Worm (Caenorhabditis elegans): ENCODE results near the gene C28H8.8.

Gene C28H8.8

DNA sequence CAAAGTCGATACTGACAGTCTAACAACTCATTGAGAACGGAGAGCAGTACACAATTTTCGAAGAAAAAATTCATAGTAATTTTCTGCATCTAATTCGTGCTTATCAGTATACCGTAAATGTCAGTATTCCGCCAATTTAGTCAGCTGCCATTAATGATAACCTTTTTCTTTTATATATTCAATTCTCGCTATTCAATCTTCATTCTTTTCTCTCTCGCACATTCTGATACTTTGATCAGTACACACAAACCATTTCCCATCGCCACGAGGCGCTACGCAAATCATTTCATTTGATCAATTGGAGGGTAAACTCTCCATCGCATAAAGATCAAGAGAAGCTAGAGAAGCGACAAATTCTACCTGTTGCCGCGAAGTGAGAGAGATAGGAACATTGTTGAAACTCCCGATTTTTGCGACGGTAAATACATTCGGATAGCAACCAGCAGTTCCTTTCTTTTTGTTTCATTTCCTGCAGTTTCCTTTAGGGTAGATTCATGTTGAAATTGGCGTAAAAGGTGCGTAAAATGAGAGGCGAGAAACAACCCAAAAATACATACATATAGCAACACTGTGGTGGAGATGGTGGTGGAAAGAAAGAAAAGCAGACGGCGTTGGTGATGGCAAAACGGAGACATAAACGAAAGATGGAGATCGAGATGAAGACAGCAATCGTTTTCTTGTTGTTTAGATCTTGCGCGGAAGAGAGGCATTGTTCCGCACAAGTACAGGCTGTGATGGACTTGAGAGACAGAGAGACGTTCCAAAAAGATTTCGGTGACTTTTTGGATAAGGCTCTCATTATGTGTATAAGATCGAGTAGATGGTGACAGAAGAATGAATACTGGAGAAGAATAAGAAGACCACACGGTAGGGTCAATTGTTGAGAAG, 50.2 kb downstream of the C28H8.8 start (continued):
- no peak for TF ChIP-seq lir-3 (tag; optimal IDR thresholded peaks at IDR 0.05)
- TF ChIP-seq daf-16 (GFP tag; optimal IDR thresholded peaks at IDR 0.05): peak in 1 of 2 experiments; percentile 60
- TF ChIP-seq daf-16 (tag; optimal IDR thresholded peaks at IDR 0.05): peak; percentile 82
- no peak for TF ChIP-seq madf-9 (GFP tag; conservative IDR thresholded peaks at IDR 0.05)
- peak; percentile 95 for TF ChIP-seq dmd-6 (GFP tag; IDR thresholded peaks at IDR 0.05)
- TF ChIP-seq snpc-1.2 (GFP tag; IDR thresholded peaks at IDR 0.05): no peak
- no peak for TF ChIP-seq snpc-4 (tag; optimal IDR thresholded peaks at IDR 0.05)
- TF ChIP-seq Y75B8A.6 (GFP tag; IDR thresholded peaks at IDR 0.05): no peak
- no peak for TF ChIP-seq ces-1 (GFP tag; optimal IDR thresholded peaks at IDR 0.05)
- TF ChIP-seq nhr-102 (tag; optimal IDR thresholded peaks at IDR 0.05): peak; percentile 6
- no peak for TF ChIP-seq daf-8 (GFP tag; IDR thresholded peaks at IDR 0.05)
- TF ChIP-seq ZK337.2 (GFP tag; IDR thresholded peaks at IDR 0.05): no peak
- TF ChIP-seq sdz-12 (GFP tag; optimal IDR thresholded peaks at IDR 0.05): no peak
- no peak for TF ChIP-seq lin-13 (GFP tag; optimal IDR thresholded peaks at IDR 0.05)
- TF ChIP-seq ceh-28 (tag; optimal IDR thresholded peaks at IDR 0.05): no peak
- no peak for TF ChIP-seq daf-19 (GFP tag; conservative IDR thresholded peaks at IDR 0.05)
- TF ChIP-seq nhr-10 (tag; optimal IDR thresholded peaks at IDR 0.05): peak; percentile 52
- no peak for TF ChIP-seq saeg-2 (GFP tag; IDR thresholded peaks at IDR 0.05)
- TF ChIP-seq nhr-11 (tag; optimal IDR thresholded peaks at IDR 0.05): no peak
- peak; percentile 55 to 58 for TF ChIP-seq lsy-2 (tag; optimal IDR thresholded peaks at IDR 0.05)
- no peak for TF ChIP-seq aly-2 (tag; optimal IDR thresholded peaks at IDR 0.05)
- TF ChIP-seq arid-1 (GFP tag; conservative IDR thresholded peaks at IDR 0.05): no peak
- TF ChIP-seq attf-4 (tag; optimal IDR thresholded peaks at IDR 0.05): no peak
- no peak for TF ChIP-seq dpl-1 (GFP tag; optimal IDR thresholded peaks at IDR 0.05)
- no peak for TF ChIP-seq zfp-2 (tag; optimal IDR thresholded peaks at IDR 0.05)
- peak; percentile 49 to 82 for TF ChIP-seq unc-62 (GFP tag; optimal IDR thresholded peaks at IDR 0.05 in 1 of 2)
- no peak for TF ChIP-seq unc-62 (tag; optimal IDR thresholded peaks at IDR 0.05)
- no peak for TF ChIP-seq Y48G9A.11 (GFP tag; IDR thresholded peaks at IDR 0.05)
- no peak for TF ChIP-seq R02D3.7 (tag; optimal IDR thresholded peaks at IDR 0.05)
- TF ChIP-seq lin-15B (tag; optimal IDR thresholded peaks at IDR 0.05): no peak
- TF ChIP-seq T26A8.4 (GFP tag; IDR thresholded peaks at IDR 0.05): peak; percentile 27; the same call in 1 of the 2 replicates
- TF ChIP-seq mxl-3 (GFP tag; optimal IDR thresholded peaks at IDR 0.05): peak; percentile 86
- no peak for TF ChIP-seq F26F4.8 (GFP tag; conservative IDR thresholded peaks at IDR 0.05)
- TF ChIP-seq nhr-48 (tag; optimal IDR thresholded peaks at IDR 0.05): peak; percentile 81
- TF ChIP-seq lin-39 (tag; optimal IDR thresholded peaks at IDR 0.05): no peak
- TF ChIP-seq zag-1 (tag; optimal IDR thresholded peaks at IDR 0.05): no peak
- TF ChIP-seq ZK546.5 (tag; optimal IDR thresholded peaks at IDR 0.05): no peak
- TF ChIP-seq lin-1 (GFP tag; IDR thresholded peaks at IDR 0.05): 0 out of 2 replicates have a peak, but pooled peaks have one; percentile 24
- no peak for TF ChIP-seq F44E2.7 (GFP tag; IDR thresholded peaks at IDR 0.05)
- no peak for TF ChIP-seq zip-11 (GFP tag; IDR thresholded peaks at IDR 0.05)
- TF ChIP-seq hmg-1.1 (GFP tag; IDR thresholded peaks at IDR 0.05): 0 out of 2 replicates have a peak, but pooled peaks have one; percentile 7
- TF ChIP-seq set-16 (GFP tag; IDR thresholded peaks at IDR 0.05): no peak
- no peak for TF ChIP-seq ztf-11 (tag; optimal IDR thresholded peaks at IDR 0.05)
- TF ChIP-seq F49E8.2 (tag; optimal IDR thresholded peaks at IDR 0.05; ENCODE audit: borderline replicate concordance): no peak
- no peak for TF ChIP-seq ceh-82 (tag; optimal IDR thresholded peaks at IDR 0.05)
- no peak for TF ChIP-seq skn-1 (tag; optimal IDR thresholded peaks at IDR 0.05)
- peak; percentile 33 for TF ChIP-seq ama-1 (optimal IDR thresholded peaks at IDR 0.05)
- no peak for TF ChIP-seq ceh-62 (tag; optimal IDR thresholded peaks at IDR 0.05)
- TF ChIP-seq nhr-77 (tag; optimal IDR thresholded peaks at IDR 0.05): peak; percentile 77
- no peak for TF ChIP-seq dmd-9 (GFP tag; IDR thresholded peaks at IDR 0.05)
- no peak for TF ChIP-seq gei-8 (GFP tag; optimal IDR thresholded peaks at IDR 0.05)
- TF ChIP-seq fos-1 (tag; optimal IDR thresholded peaks at IDR 0.05): no peak
